Worm (Caenorhabditis elegans): ENCODE measurements around the gene gldi-5.
A peak's percentile ranks its signal among the peaks of the same experiment; 100 is the strongest.

gldi-5 gene

ce11 chrIII:3698366-3698765 lies 27.9 kb downstream of the gldi-5 start:
- TF ChIP-seq lin-32 (GFP tag; optimal IDR thresholded peaks at IDR 0.05), result no peak
- TF ChIP-seq sem-2 (GFP tag; optimal IDR thresholded peaks at IDR 0.05), result no peak
- no peak for TF ChIP-seq ceh-39 (tag; optimal IDR thresholded peaks at IDR 0.05)
- TF ChIP-seq unc-120 (tag; optimal IDR thresholded peaks at IDR 0.05; ENCODE audit: poor library complexity, severe bottlenecking), result no peak

ce11 chrIII:3694572-3694971 lies 31.7 kb downstream of the gldi-5 start, which contains the start of gene npr-15:
Gene npr-15 (minus strand): TSS chrIII:3694672.
- no peak for TF ChIP-seq unc-120 (tag; optimal IDR thresholded peaks at IDR 0.05; ENCODE audit: poor library complexity, severe bottlenecking)
- TF ChIP-seq snpc-4 (tag; optimal IDR thresholded peaks at IDR 0.05), result no peak
- TF ChIP-seq M03D4.4 (tag; optimal IDR thresholded peaks at IDR 0.05), result no peak
- no peak for TF ChIP-seq nhr-237 (tag; optimal IDR thresholded peaks at IDR 0.05)
- no peak for TF ChIP-seq ces-1 (GFP tag; optimal IDR thresholded peaks at IDR 0.05)
- TF ChIP-seq mls-2 (tag; optimal IDR thresholded peaks at IDR 0.05), result no peak
- TF ChIP-seq blmp-1 (tag; optimal IDR thresholded peaks at IDR 0.05), result no peak
- no peak for TF ChIP-seq elt-3 (tag; optimal IDR thresholded peaks at IDR 0.05)
- no peak for TF ChIP-seq nhr-12 (tag; optimal IDR thresholded peaks at IDR 0.05)
- no peak for TF ChIP-seq mab-5 (tag; optimal IDR thresholded peaks at IDR 0.05)
- TF ChIP-seq drap-1 (GFP tag; optimal IDR thresholded peaks at IDR 0.05), result no peak
- TF ChIP-seq mep-1 (tag; optimal IDR thresholded peaks at IDR 0.05), result no peak
- no peak for TF ChIP-seq nhr-2 (tag; optimal IDR thresholded peaks at IDR 0.05)
- TF ChIP-seq unc-62 (GFP tag; optimal IDR thresholded peaks at IDR 0.05), result no peak

ce11 chrIII:3692516-3692915 lies 33.8 kb downstream of the gldi-5 start:
- TF ChIP-seq ham-2 (GFP tag; optimal IDR thresholded peaks at IDR 0.05) (no peak), ces-1 (GFP tag; optimal IDR thresholded peaks at IDR 0.05) (peak; percentile 69), lsy-2 (tag; optimal IDR thresholded peaks at IDR 0.05) (no peak), nhr-28 (tag; optimal IDR thresholded peaks at IDR 0.05) (no peak)

- no peak for TF ChIP-seq lsy-2 (tag; optimal IDR thresholded peaks at IDR 0.05)
- no peak for TF ChIP-seq lin-13 (tag; optimal IDR thresholded peaks at IDR 0.05)
- TF ChIP-seq flh-1 (GFP tag; optimal IDR thresholded peaks at IDR 0.05), result no peak
- no peak for TF ChIP-seq unc-120 (tag; optimal IDR thresholded peaks at IDR 0.05; ENCODE audit: poor library complexity, severe bottlenecking)
- no peak for TF ChIP-seq ceh-43 (GFP tag; optimal IDR thresholded peaks at IDR 0.05)
- no peak for TF ChIP-seq elt-3 (tag; optimal IDR thresholded peaks at IDR 0.05)
- no peak for TF ChIP-seq mab-5 (tag; optimal IDR thresholded peaks at IDR 0.05)
- no peak for TF ChIP-seq ham-2 (GFP tag; optimal IDR thresholded peaks at IDR 0.05)
- no peak for TF ChIP-seq M03D4.4 (tag; optimal IDR thresholded peaks at IDR 0.05)
Measured at ce11 chrIII:3682869-3683403, 43.4 kb downstream of the gldi-5 start.

ce11 chrIII:3681351-3681938 lies 44.9 kb downstream of the gldi-5 start:
- TF ChIP-seq ces-1 (GFP tag; optimal IDR thresholded peaks at IDR 0.05), result peak; percentile 55
- no peak for TF ChIP-seq nhr-28 (tag; optimal IDR thresholded peaks at IDR 0.05)
- TF ChIP-seq mls-2 (tag; optimal IDR thresholded peaks at IDR 0.05), result peak; percentile 26
- peak; percentile 86 for TF ChIP-seq blmp-1 (tag; optimal IDR thresholded peaks at IDR 0.05)

- TF ChIP-seq nhr-76 (tag; optimal IDR thresholded peaks at IDR 0.05), result no peak
- no peak for TF ChIP-seq elt-1 (tag; optimal IDR thresholded peaks at IDR 0.05; ENCODE audit: borderline replicate concordance, insufficient read depth)
- TF ChIP-seq tbx-8 (GFP tag; optimal IDR thresholded peaks at IDR 0.05), result no peak
- TF ChIP-seq lin-32 (GFP tag; optimal IDR thresholded peaks at IDR 0.05), result peak; percentile 17
- no peak for TF ChIP-seq bed-3 (GFP tag; optimal IDR thresholded peaks at IDR 0.05)
- peak; percentile 5 for TF ChIP-seq unc-120 (tag; optimal IDR thresholded peaks at IDR 0.05; ENCODE audit: poor library complexity, severe bottlenecking)
- TF ChIP-seq sem-2 (GFP tag; optimal IDR thresholded peaks at IDR 0.05), result no peak
- no peak for TF ChIP-seq drap-1 (GFP tag; optimal IDR thresholded peaks at IDR 0.05)
- peak; percentile 18 for TF ChIP-seq unc-62 (GFP tag; optimal IDR thresholded peaks at IDR 0.05)
- no peak for TF ChIP-seq unc-39 (tag; optimal IDR thresholded peaks at IDR 0.05)
- TF ChIP-seq lsy-2 (tag; optimal IDR thresholded peaks at IDR 0.05), result no peak
- no peak for TF ChIP-seq elt-3 (tag; optimal IDR thresholded peaks at IDR 0.05)
- no peak for TF ChIP-seq lin-13 (tag; optimal IDR thresholded peaks at IDR 0.05)
- TF ChIP-seq blmp-1 (tag; optimal IDR thresholded peaks at IDR 0.05), result no peak
- no peak for TF ChIP-seq mep-1 (tag; optimal IDR thresholded peaks at IDR 0.05)
- no peak for TF ChIP-seq nhr-2 (tag; optimal IDR thresholded peaks at IDR 0.05)
- no peak for TF ChIP-seq nhr-12 (tag; optimal IDR thresholded peaks at IDR 0.05)
- TF ChIP-seq M03D4.4 (tag; optimal IDR thresholded peaks at IDR 0.05), result no peak
- TF ChIP-seq ham-2 (GFP tag; optimal IDR thresholded peaks at IDR 0.05), result no peak
- no peak for TF ChIP-seq mab-5 (tag; optimal IDR thresholded peaks at IDR 0.05)
- TF ChIP-seq flh-1 (GFP tag; optimal IDR thresholded peaks at IDR 0.05), result no peak
- TF ChIP-seq pha-4 (tag; optimal IDR thresholded peaks at IDR 0.05), result no peak
- no peak for TF ChIP-seq ceh-83 (GFP tag; optimal IDR thresholded peaks at IDR 0.05)
- peak; percentile 92 for TF ChIP-seq hlh-1 (tag; optimal IDR thresholded peaks at IDR 0.05)
- no peak for TF ChIP-seq ceh-39 (tag; optimal IDR thresholded peaks at IDR 0.05)
- no peak for TF ChIP-seq ceh-43 (GFP tag; optimal IDR thresholded peaks at IDR 0.05)
- peak; percentile 87 for TF ChIP-seq ces-1 (GFP tag; optimal IDR thresholded peaks at IDR 0.05)
- TF ChIP-seq nhr-237 (tag; optimal IDR thresholded peaks at IDR 0.05), result no peak
Measured at ce11 chrIII:3679083-3679482, 47.2 kb downstream of the gldi-5 start.
